Worm (Caenorhabditis elegans) whole organism, early embryonic: ENCODE measurements around the gene cyp-29A2.

ENCODE experiments used
- ama-1 ChIP-seq: fragments of 150-350 bp; optimal IDR thresholded peaks from 2 replicates; lab custom pipeline; 2014
- ceh-36 ChIP-seq: sonication (generic microtip); optimal IDR thresholded peaks from 2 replicates; lab custom pipeline; 2016; ENCODE audit warnings: missing genetic modification characterization, inconsistent platforms, missing compliant biosample characterization
- scrt-1 ChIP-seq: fragments of 200-800 bp; sonication (Bioruptor generic); IDR thresholded peaks from 2 replicates; pipeline ENCODE4 v1.3.6; 2022; ENCODE audit warnings: missing genetic modification characterization, missing compliant biosample characterization

DNA sequence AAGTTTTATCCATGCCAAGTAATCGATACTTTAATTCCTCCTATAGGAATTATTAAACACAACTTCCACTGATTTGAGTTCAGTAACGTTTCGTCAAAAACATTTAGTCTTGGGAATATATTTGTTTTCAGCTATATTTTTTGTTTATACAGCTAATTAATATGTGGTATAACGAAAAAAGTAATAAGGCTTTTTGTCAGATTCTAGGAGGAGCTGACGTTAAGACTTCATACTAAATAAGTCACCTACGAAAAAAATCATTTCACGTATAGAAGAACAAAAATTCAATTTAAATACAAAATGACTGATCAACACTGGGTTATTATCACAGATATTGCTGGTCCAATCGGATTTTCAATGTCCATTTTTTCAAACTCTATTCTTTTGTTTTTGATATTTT, 51.4 kb downstream of the cyp-29A2 start, which contains the start of gene str-115:
- TF ChIP-seq scrt-1: no peak
- TF ChIP-seq ama-1 (lab: Kevin White, UChicago): no peak
- TF ChIP-seq ceh-36 (tag; lab: Kevin White, UChicago): no peak
